Fruit fly (Drosophila melanogaster): ENCODE measurements around the gene CG31086.

Gene CG31086

dm6 chr3R:26172040-26172439 lies 13.0 kb upstream of the CG31086 start (continued):
- TF ChIP-seq pb (GFP tag; optimal IDR thresholded peaks at IDR 0.05) (no peak), fd96Cb (tag; optimal IDR thresholded peaks at IDR 0.05) (peak; percentile 45), CrebB (tag; optimal IDR thresholded peaks at IDR 0.05) (no peak), CG3995 (GFP tag; optimal IDR thresholded peaks at IDR 0.05) (no peak), CG12155 (GFP tag; optimal IDR thresholded peaks at IDR 0.05) (no peak), Hmx (GFP tag; optimal IDR thresholded peaks at IDR 0.05) (no peak), repo (GFP tag; optimal IDR thresholded peaks at IDR 0.05) (no peak), twi (tag; optimal IDR thresholded peaks at IDR 0.05) (no peak), CG12391 (tag; optimal IDR thresholded peaks at IDR 0.05) (no peak), CG1602 (GFP tag; optimal IDR thresholded peaks at IDR 0.05) (no peak), bowl (GFP tag; IDR thresholded peaks at IDR 0.05) (no peak), CG34376 (GFP tag; optimal IDR thresholded peaks at IDR 0.05) (peak; percentile 38), Hr39 (optimal IDR thresholded peaks at IDR 0.05) (no peak), chm (GFP tag; IDR thresholded peaks at IDR 0.05) (no peak; the same call in 1 of the 2 replicates), Elba2 (GFP tag; optimal IDR thresholded peaks at IDR 0.05) (no peak), CG13123 (GFP tag; optimal IDR thresholded peaks at IDR 0.05) (no peak), Bteb2 (GFP tag; optimal IDR thresholded peaks at IDR 0.05) (no peak), pnt (GFP tag; optimal IDR thresholded peaks at IDR 0.05) (no peak), org-1 (GFP tag; optimal IDR thresholded peaks at IDR 0.05) (peak; percentile 38), tio (GFP tag; optimal IDR thresholded peaks at IDR 0.05) (no peak), CG14050 (GFP tag; IDR thresholded peaks at IDR 0.05) (peak; percentile 34; the same call in 1 of the 3 replicates), grau (tag; optimal IDR thresholded peaks at IDR 0.05) (no peak), CG9437 (GFP tag; optimal IDR thresholded peaks at IDR 0.05) (peak; percentile 17), CG7372 (GFP tag; IDR thresholded peaks at IDR 0.05) (peak; percentile 58)

dm6 chr3R:26181991-26182390 lies 3.1 kb upstream of the CG31086 start:
- TF ChIP-seq sr (GFP tag; IDR thresholded peaks at IDR 0.05) (no peak), Hr51 (GFP tag; optimal IDR thresholded peaks at IDR 0.05) (peak in 1 of 2 experiments; percentile 26), H2.0 (GFP tag; IDR thresholded peaks at IDR 0.05) (no peak), ara (GFP tag; IDR thresholded peaks at IDR 0.05) (0 out of 2 replicates have a peak, but pooled peaks have one; percentile 21), CG12299 (tag; optimal IDR thresholded peaks at IDR 0.05) (no peak), hb (GFP tag; IDR thresholded peaks at IDR 0.05; ENCODE audit: partially characterized antibody) (no peak), slou (GFP tag; optimal IDR thresholded peaks at IDR 0.05) (no peak), CG1233 (GFP tag; optimal IDR thresholded peaks at IDR 0.05) (no peak), run (tag; optimal IDR thresholded peaks at IDR 0.05) (no peak), NfI (GFP tag; optimal IDR thresholded peaks at IDR 0.05) (no peak), CG8089 (GFP tag; optimal IDR thresholded peaks at IDR 0.05) (no peak), sens (GFP tag) (peak; percentile 57), CG11504 (tag; optimal IDR thresholded peaks at IDR 0.05) (peak; percentile 37), esg (GFP tag; conservative IDR thresholded peaks at IDR 0.05) (no peak), CG2202 (tag; optimal IDR thresholded peaks at IDR 0.05) (no peak), phol (tag; optimal IDR thresholded peaks at IDR 0.05) (no peak), CG14710 (tag; optimal IDR thresholded peaks at IDR 0.05) (no peak), CG2120 (GFP tag; optimal IDR thresholded peaks at IDR 0.05) (peak; percentile 55), CG6765 (GFP tag; optimal IDR thresholded peaks at IDR 0.05) (peak; percentile 28), Nf-YA (GFP tag; IDR thresholded peaks at IDR 0.05) (no peak), bcd (GFP tag; optimal IDR thresholded peaks at IDR 0.05) (no peak), CG15479 (GFP tag; optimal IDR thresholded peaks at IDR 0.05) (no peak), pnt (GFP tag; optimal IDR thresholded peaks at IDR 0.05) (no peak), sob (GFP tag; IDR thresholded peaks at IDR 0.05) (peak; percentile 20; the same call in 1 of the 2 replicates), CG3281 (GFP tag; optimal IDR thresholded peaks at IDR 0.05) (peak; percentile 17), maf-S (GFP tag; optimal IDR thresholded peaks at IDR 0.05) (no peak), D19A (tag; optimal IDR thresholded peaks at IDR 0.05) (no peak), CG14014 (GFP tag; IDR thresholded peaks at IDR 0.05) (0 out of 2 replicates have a peak, but pooled peaks have one; percentile 21), CrebB (tag; optimal IDR thresholded peaks at IDR 0.05) (no peak), cwo (GFP tag; optimal IDR thresholded peaks at IDR 0.05) (peak; percentile 36), pum (GFP tag; optimal IDR thresholded peaks at IDR 0.05) (no peak)
